Worm (Caenorhabditis elegans) whole organism, L2 larva: ENCODE measurements around the gene F16F9.4.

Experiments used
- C34F6.9 ChIP-seq: fragments of 150-350 bp; optimal IDR thresholded peaks from 2 replicates; lab custom pipeline; 2014; ENCODE audit warnings: missing biosample characterization, missing genetic modification characterization
- F13H6.1 ChIP-seq: sonication (generic microtip); optimal IDR thresholded peaks from 2 replicates; lab custom pipeline; 2016; ENCODE audit warnings: missing genetic modification characterization, missing compliant biosample characterization
- R02D3.7 ChIP-seq: fragments of 150-350 bp; optimal IDR thresholded peaks from 2 replicates; lab custom pipeline; 2014; ENCODE audit warnings: missing biosample characterization, missing genetic modification characterization
- Y55F3AM.14 ChIP-seq: fragments of 200-800 bp; sonication (Bioruptor generic); optimal IDR thresholded peaks from 2 replicates; lab custom pipeline; 2018; ENCODE audit warnings: mild to moderate bottlenecking, missing genetic modification characterization, missing compliant biosample characterization
- ZK546.5 ChIP-seq: sonication (generic microtip); optimal IDR thresholded peaks from 2 replicates; lab custom pipeline; 2017; ENCODE audit warnings: missing biosample characterization, missing genetic modification characterization
- alr-1 ChIP-seq: fragments of 150-350 bp; optimal IDR thresholded peaks from 2 replicates; lab custom pipeline; 2014; ENCODE audit warnings: missing biosample characterization, missing genetic modification characterization
- aly-2 ChIP-seq: fragments of 150-350 bp; optimal IDR thresholded peaks from 2 replicates; lab custom pipeline; 2014; ENCODE audit warnings: missing biosample characterization, missing genetic modification characterization
- blmp-1 ChIP-seq: sonication (generic microtip); optimal IDR thresholded peaks from 2 replicates; lab custom pipeline; 2017; ENCODE audit warnings: missing genetic modification characterization, mild to moderate bottlenecking, missing compliant biosample characterization, antibody characterized with exemption, moderate library complexity; ENCODE audit not compliant: insufficient read depth
- ceh-16 ChIP-seq: fragments of 150-350 bp; optimal IDR thresholded peaks from 2 replicates; lab custom pipeline; 2014; ENCODE audit warnings: missing biosample characterization, missing genetic modification characterization
- ceh-82 ChIP-seq: fragments of 150-350 bp; optimal IDR thresholded peaks from 2 replicates; lab custom pipeline; 2014; ENCODE audit warnings: missing biosample characterization, missing genetic modification characterization
- crh-2 ChIP-seq: sonication (generic microtip); optimal IDR thresholded peaks from 2 replicates; lab custom pipeline; 2017; ENCODE audit warnings: missing biosample characterization, missing genetic modification characterization
- dmd-4 ChIP-seq: sonication (generic microtip); optimal IDR thresholded peaks from 2 replicates; lab custom pipeline; 2017; ENCODE audit warnings: missing biosample characterization, missing genetic modification characterization
- elt-1 ChIP-seq: fragments of 150-350 bp; optimal IDR thresholded peaks from 2 replicates; lab custom pipeline; 2014; ENCODE audit warnings: missing biosample characterization, missing genetic modification characterization
- lin-11 ChIP-seq: fragments of 150-350 bp; sonication (generic microtip); optimal IDR thresholded peaks from 2 replicates; lab custom pipeline; 2014; ENCODE audit warnings: missing biosample characterization, missing genetic modification characterization, inconsistent platforms, mixed read lengths
- lin-39 ChIP-seq: fragments of 150-350 bp; optimal IDR thresholded peaks from 2 replicates; lab custom pipeline; 2014; ENCODE audit warnings: missing biosample characterization, missing genetic modification reagents, missing genetic modification characterization
- mbf-1 ChIP-seq: sonication (generic microtip); optimal IDR thresholded peaks from 2 replicates; lab custom pipeline; 2017; ENCODE audit warnings: missing biosample characterization, missing genetic modification characterization
- nhr-10 ChIP-seq: sonication (generic microtip); optimal IDR thresholded peaks from 2 replicates; lab custom pipeline; 2017; ENCODE audit warnings: missing biosample characterization, missing genetic modification characterization
- nhr-11 ChIP-seq: fragments of 150-350 bp; optimal IDR thresholded peaks from 2 replicates; lab custom pipeline; 2014; ENCODE audit warnings: missing biosample characterization, missing genetic modification characterization
- nhr-12 ChIP-seq: fragments of 150-350 bp; optimal IDR thresholded peaks from 2 replicates; lab custom pipeline; 2014; ENCODE audit warnings: missing biosample characterization, missing genetic modification characterization
- nhr-129 ChIP-seq: fragments of 150-350 bp; optimal IDR thresholded peaks from 2 replicates; lab custom pipeline; 2014; ENCODE audit warnings: missing biosample characterization, missing genetic modification characterization
- nhr-21 ChIP-seq: fragments of 150-350 bp; optimal IDR thresholded peaks from 2 replicates; lab custom pipeline; 2014; ENCODE audit warnings: missing biosample characterization, missing genetic modification characterization
- nhr-25 ChIP-seq: fragments of 150-350 bp; sonication (generic microtip); optimal IDR thresholded peaks from 3 replicates; lab custom pipeline; 2014; ENCODE audit warnings: missing biosample characterization, missing genetic modification characterization
- nhr-6 ChIP-seq: fragments of 150-350 bp; optimal IDR thresholded peaks from 2 replicates; lab custom pipeline; 2014; ENCODE audit warnings: missing biosample characterization, missing genetic modification characterization
- nhr-77 ChIP-seq: fragments of 150-350 bp; optimal IDR thresholded peaks from 2 replicates; lab custom pipeline; 2014; ENCODE audit warnings: missing biosample characterization, missing genetic modification characterization
- peb-1 ChIP-seq: fragments of 150-350 bp; optimal IDR thresholded peaks from 2 replicates; lab custom pipeline; 2014; ENCODE audit warnings: missing biosample characterization, missing genetic modification characterization
- skn-1 ChIP-seq: sonication (generic microtip); optimal IDR thresholded peaks from 2 replicates; lab custom pipeline; 2017; ENCODE audit warnings: missing biosample characterization, missing genetic modification characterization
- sma-3 ChIP-seq: sonication (generic microtip); optimal IDR thresholded peaks from 2 replicates; lab custom pipeline; 2016; ENCODE audit warnings: missing genetic modification reagents, missing genetic modification characterization, missing compliant biosample characterization
- sma-9 ChIP-seq, 2 experiments: fragments of 150-350 bp in 1 of 2; sonication (generic microtip) in 1 of 2; optimal IDR thresholded peaks; 2 replicates each; lab custom pipeline; 2014 to 2016; ENCODE audit warnings: missing genetic modification characterization in 2 of 2, mild to moderate bottlenecking in 1 of 2, missing biosample characterization in 1 of 2, missing compliant biosample characterization in 1 of 2, missing genetic modification reagents in 1 of 2, moderate library complexity in 1 of 2
- unc-39 ChIP-seq: fragments of 150-350 bp; optimal IDR thresholded peaks from 2 replicates; lab custom pipeline; 2014; ENCODE audit warnings: missing biosample characterization, missing genetic modification characterization
- unc-62 ChIP-seq: fragments of 150-350 bp; optimal IDR thresholded peaks from 2 replicates; lab custom pipeline; 2014; ENCODE audit warnings: missing biosample characterization, missing genetic modification reagents, missing genetic modification characterization
- zag-1 ChIP-seq: fragments of 150-350 bp; optimal IDR thresholded peaks from 2 replicates; lab custom pipeline; 2014; ENCODE audit warnings: missing biosample characterization, missing genetic modification characterization
- ztf-1 ChIP-seq: fragments of 200-800 bp; sonication (Bioruptor generic); conservative IDR thresholded peaks from 2 replicates; pipeline ENCODE4 v1.3.6; 2022; ENCODE audit warnings: missing genetic modification characterization, missing compliant biosample characterization
- ztf-11 ChIP-seq: sonication (generic microtip); optimal IDR thresholded peaks from 2 replicates; lab custom pipeline; 2017; ENCODE audit warnings: missing biosample characterization, missing genetic modification characterization
- ztf-4 ChIP-seq: fragments of 150-350 bp; optimal IDR thresholded peaks from 2 replicates; lab custom pipeline; 2014; ENCODE audit warnings: missing biosample characterization, missing genetic modification characterization

The F16F9.4 gene

DNA sequence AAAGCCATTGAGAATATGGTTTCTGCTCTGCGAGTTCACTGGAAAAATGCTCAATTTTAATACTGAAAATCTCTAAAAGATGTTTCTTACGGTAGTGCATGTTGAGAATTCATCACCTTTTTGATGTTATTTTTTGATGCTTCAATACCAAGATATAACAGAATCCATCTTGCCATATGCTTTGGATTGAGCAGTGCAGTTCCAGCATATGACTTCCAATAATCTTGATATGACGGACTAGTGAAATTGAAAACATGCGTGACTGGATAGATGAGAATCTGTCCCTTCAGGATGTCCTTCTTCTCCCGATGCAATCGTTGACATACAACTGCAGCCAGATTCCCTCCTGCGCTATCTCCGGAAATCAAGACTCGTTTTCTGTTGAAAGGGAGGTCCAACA lies 2.2 kb downstream of the F16F9.4 start:
- TF ChIP-seq elt-1 (no peak), skn-1 (no peak), crh-2 (tag; lab: Kevin White, UChicago) (no peak), C34F6.9 (tag; lab: Kevin White, UChicago) (no peak), ztf-11 (tag; lab: Kevin White, UChicago) (no peak), blmp-1 (tag; lab: Kevin White, UChicago) (no peak), dmd-4 (tag; lab: Kevin White, UChicago) (no peak), nhr-11 (tag; lab: Kevin White, UChicago) (no peak), nhr-25 (tag; lab: Kevin White, UChicago) (no peak), nhr-10 (tag; lab: Kevin White, UChicago) (no peak), ztf-4 (tag; lab: Kevin White, UChicago) (no peak), lin-11 (tag; lab: Kevin White, UChicago) (no peak), unc-62 (GFP tag; lab: Kevin White, UChicago) (no peak), F13H6.1 (tag; lab: Kevin White, UChicago) (no peak), nhr-6 (no peak), R02D3.7 (tag; lab: Kevin White, UChicago) (no peak), lin-39 (tag; lab: Kevin White, UChicago) (no peak), sma-3 (no peak)
- TF ChIP-seq, all 48 proteins: peak for 0

- TF ChIP-seq alr-1 (tag; lab: Kevin White, UChicago) (no peak), lin-11 (tag; lab: Kevin White, UChicago) (no peak), elt-1 (no peak), mbf-1 (no peak), nhr-11 (tag; lab: Kevin White, UChicago) (no peak), nhr-129 (tag; lab: Kevin White, UChicago) (no peak), ZK546.5 (no peak), ztf-1 (no peak), zag-1 (tag; lab: Kevin White, UChicago) (no peak), lin-39 (tag; lab: Kevin White, UChicago) (no peak), Y55F3AM.14 (GFP tag; lab: Kevin White, UChicago) (no peak), ceh-82 (tag; lab: Kevin White, UChicago) (no peak), F13H6.1 (tag; lab: Kevin White, UChicago) (no peak), peb-1 (tag; lab: Kevin White, UChicago) (no peak), ztf-4 (tag; lab: Kevin White, UChicago) (no peak)
Observed at ce11 chrX:8459789-8460188, 3.4 kb downstream of the F16F9.4 start.

DNA sequence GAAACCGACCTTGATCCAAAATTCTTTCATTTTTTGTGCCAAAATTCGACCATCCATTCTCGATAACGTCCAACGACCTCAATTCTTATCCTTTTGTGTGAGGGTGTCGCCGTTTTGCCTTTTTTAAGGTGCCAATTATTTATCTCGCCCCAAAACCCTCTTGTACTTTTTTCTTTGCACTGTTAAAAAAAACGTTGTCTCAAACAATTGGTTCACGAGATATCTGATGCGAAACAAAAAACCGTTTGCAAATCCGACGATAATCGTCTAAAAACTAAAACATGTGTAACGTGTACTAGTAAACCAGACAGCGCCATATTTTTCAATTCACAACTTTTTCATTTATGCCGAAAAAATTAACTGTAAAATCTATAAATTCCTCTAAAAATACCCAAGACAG lies 5.8 kb downstream of the F16F9.4 start, which contains the start of gene F16F9.3:
Gene F16F9.3, plus strand, starts transcription at position 301 of the 400 bp plus-strand sequence.
- TF ChIP-seq nhr-12 (tag; lab: Kevin White, UChicago) (no peak), aly-2 (tag; lab: Kevin White, UChicago) (no peak), ztf-1 (no peak), C34F6.9 (tag; lab: Kevin White, UChicago) (no peak), unc-39 (no peak), ztf-4 (tag; lab: Kevin White, UChicago) (no peak), sma-9 (GFP tag; optimal IDR thresholded peaks at IDR 0.05; lab: Kevin White, UChicago) (no peak), sma-9 (tag; optimal IDR thresholded peaks at IDR 0.05; lab: Kevin White, UChicago) (no peak), nhr-77 (tag; lab: Kevin White, UChicago) (no peak), ceh-16 (tag; lab: Kevin White, UChicago) (no peak), ztf-11 (tag; lab: Kevin White, UChicago) (no peak), ZK546.5 (no peak), R02D3.7 (tag; lab: Kevin White, UChicago) (no peak), lin-39 (tag; lab: Kevin White, UChicago) (no peak)

- TF ChIP-seq sma-3 (peak; percentile 38), nhr-12 (tag; lab: Kevin White, UChicago) (no peak), nhr-21 (tag; lab: Kevin White, UChicago) (peak; percentile 36), blmp-1 (tag; lab: Kevin White, UChicago) (peak; percentile 20)
Observed at ce11 chrX:8455590-8456166, 7.5 kb downstream of the F16F9.4 start, which contains the start of gene dpy-6. Gene dpy-6, minus strand, starts transcription at chrX:8455640.
